Fruit fly (Drosophila melanogaster) whole organism, embryonic: Measurements from ENCODE around the gene how.

Source experiments
- Antp ChIP-seq: fragments of 200-800 bp; sonication (Bioruptor generic); optimal IDR thresholded peaks from 3 replicates; lab custom pipeline; 2016; ENCODE audit warnings: missing biosample characterization, missing genetic modification characterization
- B-H1 ChIP-seq: fragments of 200-800 bp; sonication (Bioruptor generic); IDR thresholded peaks from 3 replicates; pipeline ENCODE4 v1.3.6; 2022; ENCODE audit warnings: missing biosample characterization, missing genetic modification characterization
- C15 ChIP-seq: fragments of 200-800 bp; sonication (Bioruptor generic); IDR thresholded peaks from 3 replicates; pipeline ENCODE4 v1.3.6; 2022; ENCODE audit warnings: missing biosample characterization, missing genetic modification characterization
- CG10267 ChIP-seq: fragments of 200-800 bp; sonication (Bioruptor generic); optimal IDR thresholded peaks from 2 replicates; lab custom pipeline; 2018; ENCODE audit warnings: missing biosample characterization, mild to moderate bottlenecking, missing genetic modification characterization, moderate library complexity
- CG10654 ChIP-seq: fragments of 200-800 bp; sonication (Bioruptor generic); optimal IDR thresholded peaks from 2 replicates; lab custom pipeline; 2016; ENCODE audit warnings: missing biosample characterization, missing genetic modification characterization
- CG11398 ChIP-seq: fragments of 200-800 bp; sonication (Bioruptor generic); optimal IDR thresholded peaks from 2 replicates; lab custom pipeline; 2016; ENCODE audit warnings: missing biosample characterization, missing genetic modification characterization
- CG11504 ChIP-seq: fragments of 200-800 bp; sonication (Bioruptor generic); optimal IDR thresholded peaks from 3 replicates; lab custom pipeline; 2019; ENCODE audit warnings: missing biosample characterization, mild to moderate bottlenecking, missing genetic modification characterization, moderate library complexity
- CG12769 ChIP-seq: fragments of 200-800 bp; sonication (Bioruptor generic); optimal IDR thresholded peaks from 2 replicates; lab custom pipeline; 2019; ENCODE audit warnings: missing biosample characterization, mild to moderate bottlenecking, missing genetic modification characterization, moderate library complexity
- CG13624 ChIP-seq: fragments of 200-800 bp; sonication (Bioruptor generic); optimal IDR thresholded peaks from 2 replicates; lab custom pipeline; 2016; ENCODE audit warnings: missing biosample characterization, missing genetic modification characterization
- CG13775 ChIP-seq: fragments of 200-800 bp; sonication (Bioruptor generic); optimal IDR thresholded peaks from 3 replicates; lab custom pipeline; 2017; ENCODE audit warnings: missing biosample characterization, mild to moderate bottlenecking, missing genetic modification characterization
- CG14965 ChIP-seq: fragments of 200-800 bp; sonication (Bioruptor generic); optimal IDR thresholded peaks from 2 replicates; lab custom pipeline; 2016; ENCODE audit warnings: missing biosample characterization, missing genetic modification characterization, borderline replicate concordance
- CG15011 ChIP-seq: fragments of 200-800 bp; sonication (Bioruptor generic); optimal IDR thresholded peaks from 3 replicates; lab custom pipeline; 2018; ENCODE audit warnings: missing biosample characterization, mild to moderate bottlenecking, missing genetic modification characterization
- CG15696 ChIP-seq: fragments of 200-800 bp; sonication (Bioruptor generic); optimal IDR thresholded peaks from 2 replicates; lab custom pipeline; 2019; ENCODE audit warnings: missing biosample characterization, mild to moderate bottlenecking, missing genetic modification characterization, moderate library complexity
- CG1602 ChIP-seq: fragments of 200-800 bp; sonication (Bioruptor generic); optimal IDR thresholded peaks from 3 replicates; lab custom pipeline; 2016; ENCODE audit warnings: missing biosample characterization, missing genetic modification characterization
- CG3847 ChIP-seq: fragments of 200-800 bp; sonication (Bioruptor generic); IDR thresholded peaks from 2 replicates; pipeline ENCODE4 v1.3.6; 2022; ENCODE audit warnings: missing biosample characterization, missing genetic modification characterization
- CG7357 ChIP-seq: fragments of 200-800 bp; sonication (Bioruptor generic); IDR thresholded peaks from 3 replicates; pipeline ENCODE4 v1.3.6; 2022; ENCODE audit warnings: missing biosample characterization, missing genetic modification characterization
- CG7556 ChIP-seq: fragments of 200-800 bp; sonication (Bioruptor generic); optimal IDR thresholded peaks from 2 replicates; lab custom pipeline; 2017; ENCODE audit warnings: missing biosample characterization, mild to moderate bottlenecking, missing genetic modification characterization
- CkIIα-i1 ChIP-seq: fragments of 200-800 bp; sonication (Bioruptor generic); IDR thresholded peaks from 2 replicates; pipeline ENCODE4 v1.3.6; 2022; ENCODE audit warnings: missing biosample characterization, missing genetic modification characterization
- CoRest ChIP-seq: fragments of 200-800 bp; sonication (Bioruptor generic); optimal IDR thresholded peaks from 3 replicates; lab custom pipeline; 2018; ENCODE audit warnings: missing biosample characterization, mild to moderate bottlenecking, missing genetic modification characterization, moderate library complexity
- D19B ChIP-seq: fragments of 200-800 bp; sonication (Bioruptor generic); optimal IDR thresholded peaks from 2 replicates; lab custom pipeline; 2017; ENCODE audit warnings: missing biosample characterization, mild to moderate bottlenecking, missing genetic modification characterization
- Deaf1 ChIP-seq: fragments of 200-800 bp; optimal IDR thresholded peaks from 3 replicates; lab custom pipeline; 2019; ENCODE audit warnings: missing biosample characterization, mild to moderate bottlenecking, missing genetic modification characterization, moderate library complexity
- E2f2 ChIP-seq: fragments of 200-800 bp; sonication (Bioruptor generic); IDR thresholded peaks from 2 replicates; pipeline ENCODE4 v1.3.6; 2022; ENCODE audit warnings: missing biosample characterization, missing genetic modification characterization
- Fer1 ChIP-seq: fragments of 200-800 bp; sonication (Bioruptor generic); optimal IDR thresholded peaks from 2 replicates; lab custom pipeline; 2017; ENCODE audit warnings: missing biosample characterization, mild to moderate bottlenecking, missing genetic modification characterization
- GATAe ChIP-seq: fragments of 200-800 bp; sonication (Bioruptor generic); conservative IDR thresholded peaks from 2 replicates; pipeline ENCODE4 v1.3.6; 2022; ENCODE audit warnings: missing biosample characterization, missing genetic modification characterization
- HmgD ChIP-seq: fragments of 200-800 bp; sonication (Bioruptor generic); optimal IDR thresholded peaks from 3 replicates; lab custom pipeline; 2016; ENCODE audit warnings: missing biosample characterization, missing genetic modification characterization
- Med ChIP-seq: fragments of 200-800 bp; sonication (Bioruptor generic); peaks from one replicate; lab custom pipeline; 2016; ENCODE audit warnings: missing biosample characterization, missing genetic modification characterization, mild to moderate bottlenecking, inconsistent platforms, moderate library complexity
- Mes4 ChIP-seq: fragments of 200-800 bp; sonication (Bioruptor generic); optimal IDR thresholded peaks from 2 replicates; lab custom pipeline; 2016; ENCODE audit warnings: missing biosample characterization, missing genetic modification characterization
- Usf ChIP-seq: fragments of 200-800 bp; sonication (Bioruptor generic); optimal IDR thresholded peaks from 2 replicates; lab custom pipeline; 2017; ENCODE audit warnings: missing genotype, missing biosample characterization, missing genetic modification characterization
- ab ChIP-seq: fragments of 200-800 bp; sonication (Bioruptor generic); optimal IDR thresholded peaks from 2 replicates; lab custom pipeline; 2016; ENCODE audit warnings: missing biosample characterization, missing genetic modification characterization
- bcd ChIP-seq: fragments of 200-800 bp; sonication (Bioruptor generic); optimal IDR thresholded peaks from 2 replicates; lab custom pipeline; 2017; ENCODE audit warnings: missing biosample characterization, mild to moderate bottlenecking, missing genetic modification characterization
- btn ChIP-seq: fragments of 200-800 bp; sonication (Bioruptor generic); optimal IDR thresholded peaks from 2 replicates; lab custom pipeline; 2016; ENCODE audit warnings: missing biosample characterization, missing genetic modification characterization
- crp ChIP-seq, 2 experiments: fragments of 200-800 bp; sonication (Bioruptor generic); optimal IDR thresholded peaks; 2 replicates in 1 of 2; 3 replicates in 1 of 2; lab custom pipeline; 2017; ENCODE audit warnings: missing biosample characterization in 2 of 2, missing genetic modification characterization in 2 of 2, mild to moderate bottlenecking in 1 of 2, moderate library complexity in 1 of 2
- dati ChIP-seq: fragments of 200-800 bp; sonication (Bioruptor generic); IDR thresholded peaks from 2 replicates; pipeline ENCODE4 v1.3.6; 2022; ENCODE audit warnings: missing biosample characterization, missing genetic modification characterization
- emc ChIP-seq: fragments of 200-800 bp; sonication (Bioruptor generic); optimal IDR thresholded peaks from 2 replicates; lab custom pipeline; 2016; ENCODE audit warnings: missing biosample characterization, missing genetic modification characterization
- esg ChIP-seq: fragments of 200-800 bp; sonication (Bioruptor generic); conservative IDR thresholded peaks from 2 replicates; pipeline ENCODE4 v1.3.6; 2022; ENCODE audit warnings: missing biosample characterization, missing genetic modification characterization
- fru ChIP-seq: fragments of >200 bp; optimal IDR thresholded peaks from 2 replicates; lab custom pipeline; 2017
- fu2 ChIP-seq: fragments of 200-800 bp; sonication (Bioruptor generic); optimal IDR thresholded peaks from 2 replicates; lab custom pipeline; 2016; ENCODE audit warnings: missing biosample characterization, missing genetic modification characterization
- kni ChIP-seq: fragments of 200-800 bp; sonication (Bioruptor generic); optimal IDR thresholded peaks from 3 replicates; lab custom pipeline; 2017; ENCODE audit warnings: mild to moderate bottlenecking, missing biosample characterization, missing genetic modification reagents, missing genetic modification characterization
- knrl ChIP-seq: fragments of 200-800 bp; sonication (Bioruptor generic); IDR thresholded peaks from 3 replicates; pipeline ENCODE4 v1.3.6; 2022; ENCODE audit warnings: missing biosample characterization, missing genetic modification characterization; ENCODE audit not compliant: partially characterized antibody
- lov ChIP-seq, 2 experiments: fragments of 200-800 bp in 1 of 2; fragments of >200 bp in 1 of 2; sonication (Bioruptor generic) in 1 of 2; IDR thresholded peaks in 1 of 2; optimal IDR thresholded peaks in 1 of 2; 2 replicates in 1 of 2; 3 replicates in 1 of 2; pipeline versions ENCODE4 v1.3.6 to Lab custom; 2017 to 2022; ENCODE audit warnings: missing biosample characterization in 1 of 2, missing genetic modification characterization in 1 of 2
- nerfin-1 ChIP-seq: fragments of 200-800 bp; sonication (Bioruptor generic); optimal IDR thresholded peaks from 3 replicates; lab custom pipeline; 2019; ENCODE audit warnings: missing biosample characterization, mild to moderate bottlenecking, missing genetic modification characterization, moderate library complexity
- run ChIP-seq: fragments of 200-800 bp; sonication (Bioruptor generic); optimal IDR thresholded peaks from 3 replicates; lab custom pipeline; 2018; ENCODE audit warnings: missing biosample characterization, mild to moderate bottlenecking, missing genetic modification characterization
- schlank ChIP-seq: fragments of 200-800 bp; sonication (Bioruptor generic); optimal IDR thresholded peaks from 2 replicates; lab custom pipeline; 2018; ENCODE audit warnings: missing biosample characterization, mild to moderate bottlenecking, missing genetic modification characterization
- seq ChIP-seq: fragments of 200-800 bp; sonication (Bioruptor generic); IDR thresholded peaks from 2 replicates; pipeline ENCODE4 v1.3.6; 2022; ENCODE audit warnings: missing biosample characterization, missing genetic modification characterization
- sima ChIP-seq: fragments of 200-800 bp; sonication (Bioruptor generic); optimal IDR thresholded peaks from 2 replicates; lab custom pipeline; 2016; ENCODE audit warnings: missing biosample characterization, missing genetic modification characterization
- so ChIP-seq: fragments of 200-800 bp; sonication (Bioruptor generic); IDR thresholded peaks from 3 replicates; pipeline ENCODE4 v1.3.6; 2022; ENCODE audit warnings: missing biosample characterization, missing genetic modification characterization
- tap ChIP-seq: fragments of 200-800 bp; optimal IDR thresholded peaks from 3 replicates; lab custom pipeline; 2019; ENCODE audit warnings: missing biosample characterization, mild to moderate bottlenecking, missing genetic modification characterization, moderate library complexity
- tll ChIP-seq, 2 experiments: fragments of 200-800 bp in 1 of 2; fragments of >200 bp in 1 of 2; sonication (Bioruptor generic) in 1 of 2; optimal IDR thresholded peaks; 2 replicates each; lab custom pipeline; 2017 to 2019; ENCODE audit warnings: missing biosample characterization in 2 of 2, missing genetic modification characterization in 2 of 2, mild to moderate bottlenecking in 1 of 2, moderate library complexity in 1 of 2
- toy ChIP-seq: fragments of 200-800 bp; sonication (Bioruptor generic); IDR thresholded peaks from 2 replicates; pipeline ENCODE4 v1.3.6; 2022; ENCODE audit warnings: missing biosample characterization, missing genetic modification characterization
- vvl ChIP-seq: fragments of 200-800 bp; sonication (Bioruptor generic); IDR thresholded peaks from 2 replicates; pipeline ENCODE4 v1.3.6; 2022; ENCODE audit warnings: missing biosample characterization, missing genetic modification characterization
- zf30C ChIP-seq: fragments of 200-800 bp; sonication (Bioruptor generic); optimal IDR thresholded peaks from 3 replicates; lab custom pipeline; 2018; ENCODE audit warnings: missing biosample characterization, mild to moderate bottlenecking, missing genetic modification characterization

Gene how

DNA sequence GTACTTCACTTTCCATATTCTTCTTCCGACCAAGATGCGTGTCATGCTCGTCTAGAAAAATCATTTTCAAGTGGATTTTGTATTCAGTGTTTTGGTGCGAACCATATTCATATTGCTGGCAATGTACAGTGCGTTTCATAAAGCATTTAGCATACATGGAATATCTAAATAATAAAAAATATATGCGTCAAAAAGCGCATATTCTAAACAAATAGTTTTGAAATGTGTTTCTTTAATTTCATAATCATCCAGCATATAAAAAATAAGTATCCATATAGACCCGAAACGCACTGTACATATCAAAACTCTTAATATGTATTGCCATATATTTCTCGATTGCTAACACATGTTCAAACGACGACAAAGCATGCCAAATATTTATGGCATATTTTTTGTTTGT, 79.2 kb downstream of the how start (continued):
- TF ChIP-seq ab: no peak
- TF ChIP-seq nerfin-1 (tag; lab: Kevin White, UChicago): no peak
- peak; percentile 32 for TF ChIP-seq bcd (GFP tag; lab: Kevin White, UChicago)
- no peak for TF ChIP-seq GATAe (GFP tag; lab: Robert Waterston, UW)
- TF ChIP-seq CG7357 (GFP tag; lab: Robert Waterston, UW): 0 out of 3 replicates have a peak, but pooled peaks have one; percentile 43
- peak; percentile 71 for TF ChIP-seq CG3847 (GFP tag; lab: Robert Waterston, UW)
- no peak for TF ChIP-seq CkIIα-i1 (GFP tag; lab: Robert Waterston, UW)
- TF ChIP-seq toy: peak; percentile 49
- no peak for TF ChIP-seq CG13775 (GFP tag; lab: Kevin White, UChicago)
- TF ChIP-seq esg (GFP tag; lab: Robert Waterston, UW): no peak; the same call in 1 of the 2 replicates
- peak; percentile 14 for TF ChIP-seq D19B (GFP tag; lab: Kevin White, UChicago)
- no peak for TF ChIP-seq emc (GFP tag; lab: Kevin White, UChicago)
- no peak for TF ChIP-seq Antp
- TF ChIP-seq crp (GFP tag; optimal IDR thresholded peaks at IDR 0.05; lab: Kevin White, UChicago): no peak
- TF ChIP-seq CG15696 (tag; lab: Kevin White, UChicago): peak; percentile 17
- TF ChIP-seq btn (GFP tag; lab: Kevin White, UChicago): no peak
- peak; percentile 33 for TF ChIP-seq CG10267 (tag; lab: Kevin White, UChicago)
- TF ChIP-seq kni: no peak
- TF ChIP-seq Mes4: no peak
- TF ChIP-seq CG13624 (GFP tag; lab: Kevin White, UChicago): peak; percentile 42
- TF ChIP-seq so (GFP tag; lab: Robert Waterston, UW): 0 out of 3 replicates have a peak, but pooled peaks have one; percentile 34
- TF ChIP-seq CG7556: no peak
- TF ChIP-seq sima: no peak
- no peak for TF ChIP-seq CG1602 (GFP tag; lab: Kevin White, UChicago)
- TF ChIP-seq knrl (GFP tag; lab: Robert Waterston, UW): no peak
- TF ChIP-seq E2f2 (GFP tag; lab: Robert Waterston, UW): no peak
- TF ChIP-seq CG11398 (GFP tag; lab: Kevin White, UChicago): no peak
- peak; percentile 24; the same call in 1 of the 2 replicates for TF ChIP-seq seq (GFP tag; lab: Robert Waterston, UW)
- no peak for TF ChIP-seq zf30C (GFP tag; lab: Kevin White, UChicago)
- TF ChIP-seq CG11504 (tag; lab: Kevin White, UChicago): peak; percentile 72
- no peak for TF ChIP-seq Usf
- no peak for TF ChIP-seq Med (GFP tag; lab: Kevin White, UChicago)
- TF ChIP-seq B-H1 (GFP tag; lab: Robert Waterston, UW): no peak; the same call in 2 of the 3 replicates
- no peak for TF ChIP-seq dati (GFP tag; lab: Robert Waterston, UW)
- TF ChIP-seq Fer1 (GFP tag; lab: Kevin White, UChicago): no peak
- TF ChIP-seq fu2: no peak
- TF ChIP-seq CG12769 (tag; lab: Kevin White, UChicago): no peak
- TF ChIP-seq CG10654 (GFP tag; lab: Kevin White, UChicago): no peak
- TF ChIP-seq CG14965 (GFP tag; lab: Kevin White, UChicago): no peak
- TF ChIP-seq Deaf1 (tag; lab: Kevin White, UChicago): peak; percentile 31
- peak; percentile 54 for TF ChIP-seq tap (tag; lab: Kevin White, UChicago)
- peak; percentile 65 for TF ChIP-seq CoRest (tag; lab: Kevin White, UChicago)
- no peak for TF ChIP-seq lov (optimal IDR thresholded peaks at IDR 0.05; lab: Kevin White, UChicago)
- no peak for TF ChIP-seq lov (GFP tag; IDR thresholded peaks at IDR 0.05; lab: Robert Waterston, UW)
- TF ChIP-seq C15 (GFP tag; lab: Robert Waterston, UW): peak; percentile 45; the same call in 1 of the 3 replicates
- TF ChIP-seq tll (GFP tag; optimal IDR thresholded peaks at IDR 0.05; lab: Kevin White, UChicago): no peak
- TF ChIP-seq schlank (tag; lab: Kevin White, UChicago): peak; percentile 47
- TF ChIP-seq CG15011 (GFP tag; lab: Kevin White, UChicago): no peak
- no peak for TF ChIP-seq vvl
- TF ChIP-seq run (tag; lab: Kevin White, UChicago): no peak
- no peak for TF ChIP-seq HmgD (GFP tag; lab: Kevin White, UChicago)
- TF ChIP-seq fru (lab: Kevin White, UChicago): no peak
